Fruit fly (Drosophila melanogaster): ENCODE data around the gene CG12111.

CG12111 gene

dm6 chrX:8579875-8580274 lies 9.1 kb upstream of the CG12111 start:
- TF ChIP-seq Myc (optimal IDR thresholded peaks at IDR 0.05) = no peak
- TF ChIP-seq insv (optimal IDR thresholded peaks at IDR 0.05) = no peak
- no peak for TF ChIP-seq psq (optimal IDR thresholded peaks at IDR 0.05)
- no peak for TF ChIP-seq h (optimal IDR thresholded peaks at IDR 0.05)
- TF ChIP-seq Sin3A (optimal IDR thresholded peaks at IDR 0.05) = no peak
- no peak for TF ChIP-seq ttk (optimal IDR thresholded peaks at IDR 0.05)

DNA sequence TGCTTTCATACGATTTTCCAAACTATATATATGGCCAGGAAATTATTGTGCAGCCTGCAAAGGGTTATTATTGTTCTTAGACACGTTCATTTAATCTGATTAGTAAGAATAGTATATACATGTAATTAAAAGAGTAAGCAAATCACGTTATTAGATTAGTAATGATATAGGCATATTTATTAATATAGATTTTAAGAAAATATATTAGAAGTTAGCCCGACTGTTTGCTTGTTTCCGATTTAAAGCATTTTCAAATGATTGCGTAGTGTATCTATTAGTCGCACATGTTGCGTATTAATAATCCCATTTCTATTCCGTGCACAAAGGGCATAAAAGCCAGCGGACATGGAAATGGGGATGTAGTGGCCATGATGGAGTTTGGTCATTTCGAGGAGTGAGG lies 8.3 kb upstream of the CG12111 start:
- TF ChIP-seq h (optimal IDR thresholded peaks at IDR 0.05) = no peak
- TF ChIP-seq Myc (optimal IDR thresholded peaks at IDR 0.05) = no peak
- no peak for TF ChIP-seq insv (optimal IDR thresholded peaks at IDR 0.05)
- TF ChIP-seq psq (optimal IDR thresholded peaks at IDR 0.05) = no peak
- no peak for TF ChIP-seq Sin3A (optimal IDR thresholded peaks at IDR 0.05)
- no peak for TF ChIP-seq ttk (optimal IDR thresholded peaks at IDR 0.05)

dm6 chrX:8576675-8577074 lies 5.9 kb upstream of the CG12111 start:
- TF ChIP-seq insv (optimal IDR thresholded peaks at IDR 0.05) (no peak), ttk (optimal IDR thresholded peaks at IDR 0.05) (no peak), Sin3A (optimal IDR thresholded peaks at IDR 0.05) (no peak), h (optimal IDR thresholded peaks at IDR 0.05) (no peak), Myc (optimal IDR thresholded peaks at IDR 0.05) (no peak), psq (optimal IDR thresholded peaks at IDR 0.05) (no peak)

DNA sequence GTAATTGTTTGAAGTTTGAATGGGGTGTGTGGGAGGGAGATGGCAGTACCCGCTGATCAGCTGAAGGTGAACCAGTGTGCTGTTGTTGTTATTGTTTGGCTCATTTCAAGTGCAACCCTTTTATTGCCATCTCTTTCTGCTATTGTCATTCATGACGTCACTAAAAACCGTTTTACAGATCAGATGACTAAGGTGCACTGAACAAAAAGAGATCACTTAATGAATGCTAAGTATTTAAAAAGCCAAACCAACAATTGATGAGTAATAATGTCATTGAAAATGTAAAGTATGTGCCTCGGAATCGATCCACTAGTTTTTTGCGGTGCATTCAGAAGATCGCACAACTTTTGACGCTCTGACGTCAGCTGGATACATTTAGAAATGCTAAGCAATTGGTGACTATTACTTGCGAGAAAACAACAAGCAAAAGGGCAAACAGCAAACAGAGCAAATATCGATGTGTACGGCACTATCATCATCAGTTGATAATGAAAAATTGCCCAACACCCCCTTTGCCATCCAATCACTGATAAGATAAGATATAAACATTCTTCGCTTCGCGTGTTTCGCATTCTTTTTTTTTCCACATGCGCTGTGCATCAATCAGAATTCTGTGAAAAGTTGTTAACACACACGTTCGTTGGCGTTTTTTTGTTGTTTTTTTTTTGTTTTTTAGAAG lies 4.1 kb upstream of the CG12111 start:
- TF ChIP-seq Myc (optimal IDR thresholded peaks at IDR 0.05) = no peak
- TF ChIP-seq h (optimal IDR thresholded peaks at IDR 0.05) = no peak
- no peak for TF ChIP-seq psq (optimal IDR thresholded peaks at IDR 0.05)
- no peak for TF ChIP-seq insv (optimal IDR thresholded peaks at IDR 0.05)
- TF ChIP-seq ttk (optimal IDR thresholded peaks at IDR 0.05) = no peak
- no peak for TF ChIP-seq Sin3A (optimal IDR thresholded peaks at IDR 0.05)

DNA sequence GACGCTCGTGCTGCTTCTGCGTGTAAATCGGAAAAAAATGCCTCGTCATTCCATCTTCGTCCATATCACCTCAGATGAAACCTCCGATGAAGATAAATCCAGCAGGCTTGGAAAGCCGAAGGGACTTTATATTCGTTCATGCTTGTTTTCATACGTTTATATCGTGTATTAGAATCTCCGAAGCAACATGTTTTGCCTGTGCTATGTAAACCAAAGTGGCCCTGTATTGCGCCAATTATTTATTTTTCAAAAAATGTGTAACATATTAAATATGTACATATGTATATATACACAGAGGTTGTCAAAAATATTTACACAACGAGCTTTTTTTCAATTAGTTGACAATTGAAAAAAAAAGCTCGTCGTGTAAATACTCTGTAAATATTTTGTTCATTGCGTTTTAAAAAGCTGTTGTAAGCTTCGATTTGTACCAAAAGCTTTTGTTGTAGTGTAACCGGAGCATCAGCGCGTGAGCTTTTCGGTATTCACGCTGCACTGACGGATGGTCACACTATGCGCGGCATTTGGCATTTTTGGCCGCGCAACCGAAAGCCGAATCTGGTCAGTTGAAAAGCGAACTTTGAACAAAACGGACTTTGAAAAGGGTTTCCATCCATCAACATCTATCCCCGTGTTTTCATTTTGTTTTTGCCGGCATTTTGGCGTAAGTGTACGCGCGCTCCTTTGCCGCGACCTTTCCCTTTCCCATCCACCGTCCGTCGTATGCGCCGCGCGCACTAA lies 3.2 kb upstream of the CG12111 start, which contains the start of gene CG12065:
Gene CG12065, plus strand, starts transcription at position 563 of the 741 bp plus-strand sequence.
- TF ChIP-seq Sin3A (optimal IDR thresholded peaks at IDR 0.05) (no peak), ttk (optimal IDR thresholded peaks at IDR 0.05) (no peak), insv (optimal IDR thresholded peaks at IDR 0.05) (no peak), psq (optimal IDR thresholded peaks at IDR 0.05) (no peak), h (optimal IDR thresholded peaks at IDR 0.05) (no peak), Myc (optimal IDR thresholded peaks at IDR 0.05) (no peak)

DNA sequence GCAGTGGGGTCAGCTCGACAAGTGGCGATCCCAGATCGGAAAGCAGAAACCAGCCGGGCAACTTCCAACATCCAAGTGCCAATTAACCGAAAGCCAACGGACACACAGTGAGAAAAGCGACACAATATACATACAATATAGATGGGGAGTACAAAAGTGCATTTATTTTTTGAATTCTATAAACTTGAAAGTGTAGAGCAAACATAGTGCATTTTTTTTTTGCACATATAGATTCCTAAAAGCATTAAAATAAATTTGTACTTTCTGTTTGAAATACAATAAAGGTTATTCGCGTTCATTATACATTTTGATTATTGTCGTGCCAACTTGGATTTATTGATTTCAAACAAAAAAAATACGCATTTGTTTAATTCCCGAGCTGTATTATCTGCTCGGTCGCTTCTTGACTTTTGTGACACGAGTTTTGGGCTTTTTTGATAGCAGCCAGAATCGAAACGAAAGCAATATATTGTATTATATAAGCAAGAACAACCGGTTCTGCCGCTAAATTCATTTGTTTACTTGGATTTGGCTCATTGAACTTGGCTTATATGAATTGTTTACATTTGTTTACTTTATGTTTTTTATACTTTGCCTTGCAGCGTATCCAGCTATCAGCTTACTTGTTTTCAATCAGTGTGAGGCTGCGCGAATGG lies 2.3 kb upstream of the CG12111 start, which contains the start of gene spirit:
Gene spirit, minus strand, starts transcription at position 655 of the 656 bp plus-strand sequence.
- TF ChIP-seq h (optimal IDR thresholded peaks at IDR 0.05) = no peak
- no peak for TF ChIP-seq Myc (optimal IDR thresholded peaks at IDR 0.05)
- TF ChIP-seq psq (optimal IDR thresholded peaks at IDR 0.05) = no peak
- no peak for TF ChIP-seq Sin3A (optimal IDR thresholded peaks at IDR 0.05)
- no peak for TF ChIP-seq insv (optimal IDR thresholded peaks at IDR 0.05)
- TF ChIP-seq ttk (optimal IDR thresholded peaks at IDR 0.05) = no peak

- TF ChIP-seq insv (optimal IDR thresholded peaks at IDR 0.05) (no peak), Sin3A (optimal IDR thresholded peaks at IDR 0.05) (no peak), ttk (optimal IDR thresholded peaks at IDR 0.05) (no peak), h (optimal IDR thresholded peaks at IDR 0.05) (no peak), psq (optimal IDR thresholded peaks at IDR 0.05) (no peak), Myc (optimal IDR thresholded peaks at IDR 0.05) (no peak)
Measured at dm6 chrX:8571936-8572335, 1.2 kb upstream of the CG12111 start.

- TF ChIP-seq ttk (optimal IDR thresholded peaks at IDR 0.05) = no peak
- no peak for TF ChIP-seq psq (optimal IDR thresholded peaks at IDR 0.05)
- TF ChIP-seq insv (optimal IDR thresholded peaks at IDR 0.05) = no peak
- TF ChIP-seq Sin3A (optimal IDR thresholded peaks at IDR 0.05) = no peak
- no peak for TF ChIP-seq h (optimal IDR thresholded peaks at IDR 0.05)
- no peak for TF ChIP-seq Myc (optimal IDR thresholded peaks at IDR 0.05)
Measured at dm6 chrX:8569639-8570038, 1.1 kb downstream of the CG12111 start.

dm6 chrX:8569038-8569437 lies 1.7 kb downstream of the CG12111 start:
- no peak for TF ChIP-seq psq (optimal IDR thresholded peaks at IDR 0.05)
- TF ChIP-seq h (optimal IDR thresholded peaks at IDR 0.05) = no peak
- no peak for TF ChIP-seq Myc (optimal IDR thresholded peaks at IDR 0.05)
- TF ChIP-seq insv (optimal IDR thresholded peaks at IDR 0.05) = no peak
- TF ChIP-seq ttk (optimal IDR thresholded peaks at IDR 0.05) = no peak

DNA sequence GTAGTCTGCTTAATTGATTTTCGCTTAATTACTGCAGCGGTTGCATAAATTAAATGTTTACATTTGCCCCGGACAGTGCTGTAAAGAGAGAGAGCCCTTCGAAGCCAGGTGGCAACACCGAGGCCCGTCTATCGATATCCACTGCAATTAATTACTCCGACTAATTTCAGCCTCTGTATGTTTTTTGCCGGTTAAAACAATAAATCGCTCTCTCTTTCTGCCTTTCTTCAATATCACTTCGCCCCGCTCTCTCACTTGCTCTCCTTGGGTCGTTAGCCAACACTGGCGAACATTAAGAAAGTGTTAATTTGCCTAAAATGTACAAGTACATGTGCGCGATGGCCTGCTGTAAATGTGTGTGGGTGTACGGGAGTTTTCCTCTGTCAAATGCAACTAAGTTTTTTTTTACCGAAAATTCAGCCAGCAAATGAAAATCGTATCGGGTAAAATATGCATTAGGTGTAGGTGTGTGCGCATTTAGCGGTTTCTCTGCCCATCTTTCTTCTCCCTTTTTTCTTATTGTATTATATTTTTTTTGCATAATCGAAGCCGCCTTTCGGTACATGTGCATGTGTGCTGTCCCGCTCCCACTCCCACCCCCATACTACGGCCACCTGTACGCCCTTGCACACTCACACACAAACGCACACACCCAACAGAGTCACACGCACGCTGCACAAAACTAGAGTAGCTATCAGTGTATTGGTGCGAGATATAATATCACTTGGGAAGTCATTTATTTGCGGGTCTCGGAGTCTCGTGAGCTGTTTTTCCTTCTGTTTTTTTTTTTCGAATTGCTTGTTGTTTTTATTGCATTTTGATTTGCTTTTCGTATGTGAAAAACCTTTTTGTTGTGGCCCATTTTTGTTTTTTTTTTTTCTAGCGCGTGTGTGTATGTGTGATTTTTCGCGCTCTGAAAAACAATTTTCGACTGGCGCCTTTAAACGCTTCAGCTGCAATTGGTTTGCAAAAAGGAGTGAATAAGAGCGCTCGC lies 9.0 kb downstream of the CG12111 start:
- no peak for TF ChIP-seq Myc (optimal IDR thresholded peaks at IDR 0.05)
- TF ChIP-seq ttk (optimal IDR thresholded peaks at IDR 0.05) = no peak
- TF ChIP-seq h (optimal IDR thresholded peaks at IDR 0.05) = no peak
- TF ChIP-seq Sin3A (optimal IDR thresholded peaks at IDR 0.05) = no peak
- TF ChIP-seq insv (optimal IDR thresholded peaks at IDR 0.05) = no peak
- TF ChIP-seq psq (optimal IDR thresholded peaks at IDR 0.05) = no peak

Measured in Kc167 (cell line).